Fruit fly (Drosophila melanogaster): ENCODE results near the gene Mst87F.
A peak's percentile ranks its signal among the peaks of the same experiment; 100 is the strongest.

The Mst87F gene

DNA sequence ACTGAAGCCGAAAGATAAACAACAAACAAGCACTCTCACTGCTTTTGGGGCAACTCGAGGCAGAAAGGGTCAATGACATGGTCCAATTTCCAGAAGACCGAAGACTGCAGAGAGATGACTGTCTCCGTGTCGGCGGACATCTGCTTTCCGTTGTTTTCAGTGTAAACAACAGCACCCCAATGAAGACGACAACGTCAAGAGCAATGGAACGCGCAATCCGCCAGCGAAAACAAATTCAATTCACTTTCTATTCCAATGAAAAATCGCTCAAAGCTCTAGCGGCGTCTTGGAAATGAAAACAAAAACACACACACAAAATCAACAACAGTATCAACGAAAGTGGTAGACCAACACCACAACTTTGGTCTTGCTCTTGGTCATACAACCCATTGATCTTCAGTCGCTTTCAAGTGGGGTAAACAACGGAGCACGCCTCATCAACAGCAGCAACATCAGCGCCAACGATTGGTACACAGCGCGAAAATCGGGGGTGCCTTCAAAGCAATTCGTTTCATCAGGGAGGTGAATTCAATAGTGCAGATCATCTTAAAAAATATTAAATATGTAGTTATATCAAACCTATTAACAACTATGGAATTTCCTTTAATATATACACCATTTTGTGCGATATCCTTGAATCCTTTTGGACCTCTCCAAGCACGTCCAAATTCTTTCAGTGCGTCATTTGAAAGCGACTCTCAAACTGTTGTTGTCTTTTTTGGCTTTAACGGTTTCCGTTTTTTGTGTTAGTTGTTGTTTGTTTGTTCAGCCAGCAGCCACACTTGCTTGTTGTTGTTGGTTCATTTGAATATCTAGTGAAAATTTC is 10.1 kb downstream of the Mst87F start (continued):
- TF ChIP-seq CG10565 (GFP tag; optimal IDR thresholded peaks at IDR 0.05): no peak
- TF ChIP-seq Trl (optimal IDR thresholded peaks at IDR 0.05): no peak
- TF ChIP-seq Trl (GFP tag; optimal IDR thresholded peaks at IDR 0.05): peak; percentile 8
- TF ChIP-seq CG32772 (GFP tag; IDR thresholded peaks at IDR 0.05): peak; percentile 59
- peak; percentile 77 for TF ChIP-seq fd96Cb (tag; optimal IDR thresholded peaks at IDR 0.05)
- TF ChIP-seq stc (GFP tag; IDR thresholded peaks at IDR 0.05): 0 out of 2 replicates have a peak, but pooled peaks have one; percentile 42
- TF ChIP-seq stwl (tag; optimal IDR thresholded peaks at IDR 0.05): no peak
- no peak; the same call in 1 of the 2 replicates for TF ChIP-seq CG32532 (GFP tag; IDR thresholded peaks at IDR 0.05)
- TF ChIP-seq pb (GFP tag; optimal IDR thresholded peaks at IDR 0.05): peak; percentile 12
- TF ChIP-seq CG8281 (tag; optimal IDR thresholded peaks at IDR 0.05): peak; percentile 23
- peak; percentile 17 for TF ChIP-seq Spps (tag; optimal IDR thresholded peaks at IDR 0.05)
- TF ChIP-seq eve (GFP tag; optimal IDR thresholded peaks at IDR 0.05): peak in 1 of 2 experiments; percentile 83
- TF ChIP-seq CG7928 (GFP tag; optimal IDR thresholded peaks at IDR 0.05): no peak
- no peak; the same call in 1 of the 2 replicates for TF ChIP-seq CG1024 (GFP tag; IDR thresholded peaks at IDR 0.05)
- TF ChIP-seq tup (GFP tag; optimal IDR thresholded peaks at IDR 0.05): no peak
- peak; percentile 10; the same call in 1 of the 2 replicates for TF ChIP-seq Lim3 (GFP tag; IDR thresholded peaks at IDR 0.05)
- TF ChIP-seq CG4820 (GFP tag; optimal IDR thresholded peaks at IDR 0.05): peak; percentile 59
- TF ChIP-seq CG2116 (GFP tag; optimal IDR thresholded peaks at IDR 0.05): no peak
- no peak for TF ChIP-seq CG8290 (GFP tag; optimal IDR thresholded peaks at IDR 0.05)
- TF ChIP-seq CG8290 (tag; optimal IDR thresholded peaks at IDR 0.05): no peak
- peak in 1 of 2 experiments; percentile 52 for TF ChIP-seq Hr78 (GFP tag; optimal IDR thresholded peaks at IDR 0.05)
- peak; percentile 5 for TF ChIP-seq CHES-1-like (GFP tag; optimal IDR thresholded peaks at IDR 0.05)
- TF ChIP-seq CG12299 (tag; optimal IDR thresholded peaks at IDR 0.05): no peak
- TF ChIP-seq sd (tag; optimal IDR thresholded peaks at IDR 0.05): no peak
- TF ChIP-seq CG2678 (tag; optimal IDR thresholded peaks at IDR 0.05): peak; percentile 80
- no peak for TF ChIP-seq nerfin-2 (GFP tag; IDR thresholded peaks at IDR 0.05; ENCODE audit: partially characterized antibody)
- no peak for TF ChIP-seq BtbVII (GFP tag; optimal IDR thresholded peaks at IDR 0.05)
- TF ChIP-seq CG17359 (tag; optimal IDR thresholded peaks at IDR 0.05): peak; percentile 71
- no peak for TF ChIP-seq CG14014 (GFP tag; IDR thresholded peaks at IDR 0.05)
- peak; percentile 65; the same call in 2 of the 3 replicates for TF ChIP-seq tgo (GFP tag; IDR thresholded peaks at IDR 0.05)
- no peak for TF ChIP-seq ac (GFP tag; optimal IDR thresholded peaks at IDR 0.05)
- peak; percentile 59 for TF ChIP-seq Drgx (GFP tag; IDR thresholded peaks at IDR 0.05)
- no peak for TF ChIP-seq CG3838 (GFP tag; optimal IDR thresholded peaks at IDR 0.05)
- TF ChIP-seq Neu2 (GFP tag; optimal IDR thresholded peaks at IDR 0.05; ENCODE audit: borderline replicate concordance): no peak
- peak; percentile 58; the same call in 1 of the 2 replicates for TF ChIP-seq chm (GFP tag; IDR thresholded peaks at IDR 0.05)
- TF ChIP-seq NC2β (GFP tag; optimal IDR thresholded peaks at IDR 0.05): no peak
- no peak for TF ChIP-seq CG12744 (GFP tag; optimal IDR thresholded peaks at IDR 0.05)
- TF ChIP-seq CG6272 (GFP tag; IDR thresholded peaks at IDR 0.05): peak; percentile 36; the same call in 1 of the 2 replicates
- TF ChIP-seq CG12391 (tag; optimal IDR thresholded peaks at IDR 0.05): peak; percentile 70
- TF ChIP-seq B-H1 (GFP tag; IDR thresholded peaks at IDR 0.05): no peak
- TF ChIP-seq amos (GFP tag; IDR thresholded peaks at IDR 0.05; ENCODE audit: partially characterized antibody): no peak
- TF ChIP-seq Dfd (GFP tag; optimal IDR thresholded peaks at IDR 0.05): no peak
- TF ChIP-seq ato (GFP tag; IDR thresholded peaks at IDR 0.05; ENCODE audit: partially characterized antibody): no peak
- TF ChIP-seq pho (GFP tag; optimal IDR thresholded peaks at IDR 0.05): no peak
- peak; percentile 76 for TF ChIP-seq CG1603 (tag; optimal IDR thresholded peaks at IDR 0.05)
- no peak for TF ChIP-seq CG42726 (GFP tag; IDR thresholded peaks at IDR 0.05; ENCODE audit: partially characterized antibody)
- peak; percentile 41; the same call in 1 of the 3 replicates for TF ChIP-seq CG11695 (GFP tag; IDR thresholded peaks at IDR 0.05)
- TF ChIP-seq Hey (tag; optimal IDR thresholded peaks at IDR 0.05): no peak
- peak; percentile 87 for TF ChIP-seq pros (GFP tag; optimal IDR thresholded peaks at IDR 0.05)
